Worm (Caenorhabditis elegans): Measurements from ENCODE around the gene Y73F8A.15.
"Not testable (repeated sequence)": the region's sequence is repeated elsewhere in the genome, so short reads cannot be mapped to it uniquely, and the experiment has no call there.

Gene Y73F8A.15

ce11 chrIV:15291162-15291561 lies 30.2 kb upstream of the Y73F8A.15 start, which contains the start of gene pqn-90:
Gene pqn-90, minus strand, starts transcription at chrIV:15291262.
- TF ChIP-seq nhr-237 (tag; optimal IDR thresholded peaks at IDR 0.05) (no peak), lin-32 (GFP tag; optimal IDR thresholded peaks at IDR 0.05) (no peak), nhr-76 (tag; optimal IDR thresholded peaks at IDR 0.05) (no peak), mab-5 (tag; optimal IDR thresholded peaks at IDR 0.05) (no peak), mls-2 (tag; optimal IDR thresholded peaks at IDR 0.05) (no peak), nhr-12 (tag; optimal IDR thresholded peaks at IDR 0.05) (no peak)

DNA sequence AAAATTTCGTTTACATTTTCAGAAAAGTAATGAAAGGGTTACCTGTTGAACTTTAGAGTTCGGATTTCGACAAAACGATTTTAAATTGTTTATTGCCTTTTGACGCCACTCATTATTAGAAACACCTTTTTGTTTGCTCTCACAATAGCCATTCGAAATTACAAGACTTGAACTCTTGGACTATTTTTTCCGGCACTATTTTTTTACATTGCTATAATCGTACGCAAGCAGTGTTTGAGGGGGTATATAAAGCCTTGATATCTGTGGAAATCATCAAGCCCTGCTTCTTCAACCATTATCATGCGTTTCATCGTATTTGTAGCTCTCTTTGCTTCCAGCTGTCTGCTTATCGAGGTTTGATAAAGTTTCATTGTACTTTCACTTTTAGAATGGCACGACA lies 29.8 kb upstream of the Y73F8A.15 start, which contains the start of gene pqn-91:
TSS of gene pqn-91 (plus strand) at position 301 of the 400 bp plus-strand sequence.
- TF ChIP-seq ceh-83 (GFP tag; optimal IDR thresholded peaks at IDR 0.05) (no peak), nhr-76 (tag; optimal IDR thresholded peaks at IDR 0.05) (no peak), hlh-1 (tag; optimal IDR thresholded peaks at IDR 0.05) (no peak), cnd-1 (tag; optimal IDR thresholded peaks at IDR 0.05) (no peak), nhr-237 (tag; optimal IDR thresholded peaks at IDR 0.05) (no peak), mab-5 (tag; optimal IDR thresholded peaks at IDR 0.05) (no peak), nhr-12 (tag; optimal IDR thresholded peaks at IDR 0.05) (no peak), nhr-28 (tag; optimal IDR thresholded peaks at IDR 0.05) (no peak), blmp-1 (tag; optimal IDR thresholded peaks at IDR 0.05) (no peak)

- TF ChIP-seq mab-5 (tag; optimal IDR thresholded peaks at IDR 0.05) (no peak), elt-3 (tag; optimal IDR thresholded peaks at IDR 0.05) (no peak), mep-1 (tag; optimal IDR thresholded peaks at IDR 0.05) (no peak), nhr-76 (tag; optimal IDR thresholded peaks at IDR 0.05) (no peak)
Observed at ce11 chrIV:15294040-15294439, 27.3 kb upstream of the Y73F8A.15 start, which contains the start of gene Y73F8A.10. Gene Y73F8A.10, plus strand, starts transcription at chrIV:15294340.

- TF ChIP-seq ces-1 (GFP tag; optimal IDR thresholded peaks at IDR 0.05) = no peak
Observed at ce11 chrIV:15300041-15300440, 21.3 kb upstream of the Y73F8A.15 start.

DNA sequence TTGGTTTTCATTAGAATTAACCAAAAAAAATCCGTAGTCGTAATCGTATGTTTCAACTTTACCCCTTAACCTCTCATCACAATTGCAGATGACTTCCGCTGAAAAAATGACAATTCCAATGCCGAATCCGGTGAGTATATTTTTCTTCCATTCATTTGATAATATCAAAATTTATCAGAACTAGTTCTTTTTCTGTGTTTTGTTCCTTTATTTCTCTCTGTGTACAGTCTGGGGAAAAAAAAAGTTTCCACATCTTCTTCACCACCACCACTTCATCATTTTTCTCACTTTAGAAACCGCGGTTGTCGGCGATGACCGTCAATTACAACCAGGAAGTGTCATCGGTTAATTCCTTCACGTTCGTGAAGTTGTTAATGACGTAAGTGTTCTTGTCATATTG lies 19.2 kb upstream of the Y73F8A.15 start, which contains the start of gene best-21:
TSS of gene best-21 (plus strand) at position 301 of the 400 bp plus-strand sequence.
- TF ChIP-seq bed-3 (GFP tag; optimal IDR thresholded peaks at IDR 0.05) (no peak), drap-1 (GFP tag; optimal IDR thresholded peaks at IDR 0.05) (no peak), ces-1 (GFP tag; optimal IDR thresholded peaks at IDR 0.05) (no peak), mab-5 (tag; optimal IDR thresholded peaks at IDR 0.05) (no peak), nhr-28 (tag; optimal IDR thresholded peaks at IDR 0.05) (no peak), nhr-76 (tag; optimal IDR thresholded peaks at IDR 0.05) (no peak), zip-8 (tag; optimal IDR thresholded peaks at IDR 0.05) (no peak), mls-2 (tag; optimal IDR thresholded peaks at IDR 0.05) (no peak), M03D4.4 (tag; optimal IDR thresholded peaks at IDR 0.05) (no peak)

- not testable (repeated sequence) for TF ChIP-seq nhr-2 (tag; optimal IDR thresholded peaks at IDR 0.05); sem-2 (GFP tag; optimal IDR thresholded peaks at IDR 0.05); tbx-8 (GFP tag; optimal IDR thresholded peaks at IDR 0.05)
Observed at ce11 chrIV:15311590-15311989, 9.8 kb upstream of the Y73F8A.15 start, which contains the start of gene Y73F8A.12. Gene Y73F8A.12, minus strand, starts transcription at chrIV:15311690.

DNA sequence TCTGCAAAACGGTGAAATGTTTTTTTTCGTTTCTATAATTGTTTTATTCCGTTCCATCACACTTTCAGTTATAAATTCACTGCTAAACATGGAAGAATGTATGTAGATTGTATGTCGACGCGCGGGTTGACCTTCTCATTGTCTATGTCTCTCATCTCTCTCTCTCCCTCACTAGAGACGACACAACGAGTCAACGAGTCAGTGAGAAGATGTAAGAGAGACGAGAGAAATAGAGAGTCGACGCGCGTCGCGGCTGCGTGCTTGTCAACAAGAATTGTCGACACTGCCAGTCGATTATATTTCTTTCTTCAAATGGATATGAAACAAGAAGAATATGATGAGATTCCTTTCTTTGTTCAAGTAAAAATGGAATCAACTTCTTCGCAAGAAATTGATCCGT lies 9.4 kb upstream of the Y73F8A.15 start, which contains the start of gene Y73F8A.13:
TSS of gene Y73F8A.13 (plus strand) at position 240 of the 400 bp plus-strand sequence.
- TF ChIP-seq bed-3 (GFP tag; optimal IDR thresholded peaks at IDR 0.05) (no peak), mab-5 (tag; optimal IDR thresholded peaks at IDR 0.05) (no peak), hlh-1 (tag; optimal IDR thresholded peaks at IDR 0.05) (peak; percentile 2), pha-4 (tag; optimal IDR thresholded peaks at IDR 0.05) (peak; percentile 33), drap-1 (GFP tag; optimal IDR thresholded peaks at IDR 0.05) (no peak)

DNA sequence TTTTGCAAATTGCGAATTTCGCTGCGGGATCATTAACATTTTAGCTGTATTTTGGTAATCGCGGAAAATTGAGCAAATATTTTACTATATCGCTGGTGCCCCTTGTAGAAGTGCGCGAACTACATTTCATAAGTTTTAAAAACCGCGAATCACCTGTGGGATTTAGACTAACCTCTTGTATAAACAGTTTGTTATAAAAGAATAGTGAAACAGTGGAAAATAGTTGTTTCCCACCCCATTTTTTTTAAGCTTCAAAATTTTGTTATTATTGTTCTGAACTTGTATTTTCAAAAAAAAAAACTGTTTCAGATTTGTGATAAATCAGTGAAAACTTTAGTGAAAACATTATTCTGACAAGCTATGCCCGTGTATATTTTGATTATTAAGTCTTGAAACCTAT lies 5.9 kb upstream of the Y73F8A.15 start:
- TF ChIP-seq bed-3 (GFP tag; optimal IDR thresholded peaks at IDR 0.05) (no peak), zip-8 (tag; optimal IDR thresholded peaks at IDR 0.05) (no peak), unc-62 (GFP tag; optimal IDR thresholded peaks at IDR 0.05) (no peak), mls-2 (tag; optimal IDR thresholded peaks at IDR 0.05) (no peak), sem-2 (GFP tag; optimal IDR thresholded peaks at IDR 0.05) (no peak), nhr-237 (tag; optimal IDR thresholded peaks at IDR 0.05) (no peak), unc-39 (tag; optimal IDR thresholded peaks at IDR 0.05) (no peak), flh-1 (GFP tag; optimal IDR thresholded peaks at IDR 0.05) (no peak), lsy-2 (tag; optimal IDR thresholded peaks at IDR 0.05) (no peak), hlh-1 (tag; optimal IDR thresholded peaks at IDR 0.05) (no peak), pha-4 (tag; optimal IDR thresholded peaks at IDR 0.05) (no peak), blmp-1 (tag; optimal IDR thresholded peaks at IDR 0.05) (no peak), ces-1 (GFP tag; optimal IDR thresholded peaks at IDR 0.05) (no peak), snpc-4 (tag; optimal IDR thresholded peaks at IDR 0.05) (no peak), M03D4.4 (tag; optimal IDR thresholded peaks at IDR 0.05) (no peak)
